Worm (Caenorhabditis elegans) whole organism, late embryonic: ENCODE measurements around the gene C52B9.4.

Experiments
- F13H6.1 ChIP-seq: sonication (generic microtip); optimal IDR thresholded peaks from 2 replicates; lab custom pipeline; 2016; ENCODE audit warnings: missing genetic modification characterization, missing compliant biosample characterization
- K02D7.2 ChIP-seq: sonication (generic microtip); optimal IDR thresholded peaks from 2 replicates; lab custom pipeline; 2017; ENCODE audit warnings: mild to moderate bottlenecking, missing genetic modification characterization, missing compliant biosample characterization
- Y22D7AL.16 ChIP-seq: sonication (generic microtip); optimal IDR thresholded peaks from 2 replicates; lab custom pipeline; 2016; ENCODE audit warnings: missing genetic modification characterization, missing compliant biosample characterization
- ahr-1 ChIP-seq: sonication (generic microtip); optimal IDR thresholded peaks from 2 replicates; lab custom pipeline; 2016; ENCODE audit warnings: missing genetic modification characterization, missing compliant biosample characterization
- ceh-19 ChIP-seq: fragments of 200-800 bp; sonication (Bioruptor generic); optimal IDR thresholded peaks from 2 replicates; lab custom pipeline; 2018; ENCODE audit warnings: mild to moderate bottlenecking, missing genetic modification characterization, missing compliant biosample characterization
- ceh-2 ChIP-seq: sonication (generic microtip); optimal IDR thresholded peaks from 2 replicates; lab custom pipeline; 2016; ENCODE audit warnings: missing genotype, missing genetic modification characterization, missing compliant biosample characterization
- ceh-30 ChIP-seq: fragments of 150-350 bp; optimal IDR thresholded peaks from 2 replicates; lab custom pipeline; 2014; ENCODE audit warnings: missing biosample characterization, missing genetic modification characterization
- ceh-45 ChIP-seq: fragments of 200-800 bp; sonication (Bioruptor generic); IDR thresholded peaks from 2 replicates; pipeline ENCODE4 v1.3.6; 2022; ENCODE audit warnings: missing genetic modification reagents, missing genetic modification characterization, missing compliant biosample characterization
- ceh-48 ChIP-seq: sonication (generic microtip); optimal IDR thresholded peaks from 2 replicates; lab custom pipeline; 2016; ENCODE audit warnings: missing genetic modification characterization, inconsistent platforms, missing compliant biosample characterization
- che-1 ChIP-seq: sonication (generic microtip); optimal IDR thresholded peaks from 2 replicates; lab custom pipeline; 2016; ENCODE audit warnings: mild to moderate bottlenecking, missing genetic modification characterization, missing compliant biosample characterization
- dmd-4 ChIP-seq: sonication (generic microtip); optimal IDR thresholded peaks from 2 replicates; lab custom pipeline; 2016; ENCODE audit warnings: borderline replicate concordance, missing genetic modification characterization, missing compliant biosample characterization
- dve-1 ChIP-seq: sonication (generic microtip); optimal IDR thresholded peaks from 2 replicates; lab custom pipeline; 2017; ENCODE audit warnings: antibody characterized with exemption, mild to moderate bottlenecking, missing genetic modification characterization, missing compliant biosample characterization
- elt-4 ChIP-seq: sonication (generic microtip); optimal IDR thresholded peaks from 2 replicates; lab custom pipeline; 2016; ENCODE audit warnings: missing genetic modification characterization, missing compliant biosample characterization
- ets-4 ChIP-seq: sonication (generic microtip); optimal IDR thresholded peaks from 2 replicates; lab custom pipeline; 2016; ENCODE audit warnings: missing genetic modification characterization, missing compliant biosample characterization
- eyg-1 ChIP-seq: sonication (generic microtip); optimal IDR thresholded peaks from 2 replicates; lab custom pipeline; 2016; ENCODE audit warnings: missing genotype, missing genetic modification characterization, missing compliant biosample characterization
- hlh-13 ChIP-seq: fragments of 200-800 bp; sonication (Bioruptor generic); optimal IDR thresholded peaks from 2 replicates; lab custom pipeline; 2018; ENCODE audit warnings: mild to moderate bottlenecking, missing genetic modification characterization, missing compliant biosample characterization
- hlh-15 ChIP-seq: sonication (generic microtip); optimal IDR thresholded peaks from 2 replicates; lab custom pipeline; 2016; ENCODE audit warnings: missing genetic modification characterization, missing compliant biosample characterization
- hlh-30 ChIP-seq: sonication (generic microtip); optimal IDR thresholded peaks from 2 replicates; lab custom pipeline; 2017; ENCODE audit warnings: antibody characterized with exemption, missing genetic modification characterization, missing compliant biosample characterization; ENCODE audit not compliant: insufficient read depth
- hlh-8 ChIP-seq: sonication (generic microtip); optimal IDR thresholded peaks from 2 replicates; lab custom pipeline; 2016; ENCODE audit warnings: missing genotype, missing genetic modification characterization, missing compliant biosample characterization
- lim-6 ChIP-seq: sonication (generic microtip); optimal IDR thresholded peaks from 2 replicates; lab custom pipeline; 2016; ENCODE audit warnings: missing genetic modification characterization, missing compliant biosample characterization
- lin-11 ChIP-seq: fragments of 200-800 bp; sonication (Bioruptor generic); optimal IDR thresholded peaks from 2 replicates; lab custom pipeline; 2018; ENCODE audit warnings: mild to moderate bottlenecking, missing genetic modification characterization, missing compliant biosample characterization
- madf-2 ChIP-seq: sonication (generic microtip); optimal IDR thresholded peaks from 2 replicates; lab custom pipeline; 2017; ENCODE audit warnings: missing genetic modification characterization, missing compliant biosample characterization
- nhr-11 ChIP-seq: fragments of 150-350 bp; optimal IDR thresholded peaks from 2 replicates; lab custom pipeline; 2014; ENCODE audit warnings: missing biosample characterization, missing genetic modification characterization
- nhr-232 ChIP-seq: sonication (generic microtip); optimal IDR thresholded peaks from 2 replicates; lab custom pipeline; 2016; ENCODE audit warnings: missing genetic modification characterization, missing compliant biosample characterization
- npax-4 ChIP-seq: sonication (generic microtip); optimal IDR thresholded peaks from 2 replicates; lab custom pipeline; 2016; ENCODE audit warnings: missing genetic modification characterization, missing compliant biosample characterization
- odd-2 ChIP-seq: sonication (generic microtip); optimal IDR thresholded peaks from 2 replicates; lab custom pipeline; 2017; ENCODE audit warnings: antibody characterized with exemption, mild to moderate bottlenecking, missing genetic modification characterization, missing compliant biosample characterization
- pag-3 ChIP-seq: sonication (generic microtip); optimal IDR thresholded peaks from 2 replicates; lab custom pipeline; 2016; ENCODE audit warnings: missing compliant biosample characterization, missing genetic modification characterization, borderline replicate concordance
- pat-9 ChIP-seq: fragments of 200-800 bp; sonication (Bioruptor generic); optimal IDR thresholded peaks from 2 replicates; lab custom pipeline; 2018; ENCODE audit warnings: mild to moderate bottlenecking, missing genetic modification characterization, moderate library complexity, missing compliant biosample characterization
- pha-4 ChIP-seq: fragments of 150-350 bp; optimal IDR thresholded peaks from 2 replicates; lab custom pipeline; 2018; ENCODE audit warnings: missing biosample characterization, missing genetic modification reagents, missing genetic modification characterization
- pros-1 ChIP-seq: fragments of 150-350 bp; optimal IDR thresholded peaks from 2 replicates; lab custom pipeline; 2014; ENCODE audit warnings: missing biosample characterization, missing genetic modification reagents, missing genetic modification characterization
- sdc-2 ChIP-seq: sonication (generic microtip); optimal IDR thresholded peaks from 2 replicates; lab custom pipeline; 2016; ENCODE audit warnings: missing genotype, missing genetic modification characterization, missing compliant biosample characterization
- sox-2 ChIP-seq: fragments of 200-800 bp; sonication (Bioruptor generic); IDR thresholded peaks from 2 replicates; pipeline ENCODE4 v1.3.6; 2022; ENCODE audit warnings: missing genetic modification reagents, missing genetic modification characterization, missing compliant biosample characterization
- sox-4 ChIP-seq: sonication (generic microtip); optimal IDR thresholded peaks from 2 replicates; lab custom pipeline; 2017; ENCODE audit warnings: mild to moderate bottlenecking, missing genetic modification characterization, inconsistent platforms, missing compliant biosample characterization
- syd-9 ChIP-seq: sonication (generic microtip); optimal IDR thresholded peaks from 2 replicates; lab custom pipeline; 2016; ENCODE audit warnings: mild to moderate bottlenecking, missing genetic modification characterization, moderate library complexity, missing compliant biosample characterization
- ttx-3 ChIP-seq: sonication (generic microtip); optimal IDR thresholded peaks from 2 replicates; lab custom pipeline; 2016; ENCODE audit warnings: missing genetic modification reagents, missing genetic modification characterization, missing compliant biosample characterization
- unc-42 ChIP-seq: sonication (generic microtip); optimal IDR thresholded peaks from 2 replicates; lab custom pipeline; 2016; ENCODE audit warnings: missing genotype, missing genetic modification characterization, missing compliant biosample characterization
- unc-55 ChIP-seq: sonication (generic microtip); optimal IDR thresholded peaks from 2 replicates; lab custom pipeline; 2017; ENCODE audit warnings: missing biosample characterization, missing genetic modification reagents, missing genetic modification characterization
- unc-86 ChIP-seq: sonication (generic microtip); optimal IDR thresholded peaks from 2 replicates; lab custom pipeline; 2016; ENCODE audit warnings: missing genetic modification characterization, missing compliant biosample characterization
- zip-5 ChIP-seq: sonication (generic microtip); optimal IDR thresholded peaks from 2 replicates; lab custom pipeline; 2016; ENCODE audit warnings: missing genetic modification characterization, missing compliant biosample characterization
- ztf-16 ChIP-seq: sonication (generic microtip); optimal IDR thresholded peaks from 2 replicates; lab custom pipeline; 2017; ENCODE audit warnings: missing genetic modification characterization, missing compliant biosample characterization

The C52B9.4 gene

DNA sequence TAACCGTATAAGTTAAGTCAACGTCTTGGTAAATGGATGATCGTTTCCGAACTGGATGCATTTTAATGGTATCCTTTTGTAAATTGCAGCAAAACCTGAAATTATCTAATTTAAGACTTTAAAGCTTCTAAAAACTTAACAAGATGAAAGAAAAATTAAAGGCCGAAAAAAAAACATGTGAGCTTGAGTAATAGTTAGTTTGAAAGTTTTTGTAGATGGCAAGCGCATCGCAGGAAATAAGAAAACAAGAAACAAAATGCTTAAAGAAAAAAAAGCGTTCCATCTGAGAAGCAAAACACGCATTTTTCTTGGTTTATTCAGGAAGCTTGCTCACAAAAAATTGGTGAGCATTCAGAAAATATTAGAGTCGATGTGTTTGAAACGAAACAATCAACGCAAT is 24.7 kb upstream of the C52B9.4 start, which contains the start of gene rab-37:
TSS of gene rab-37 (minus strand) at position 101 of the 400 bp plus-strand sequence.
- no peak for TF ChIP-seq dmd-4
- no peak for TF ChIP-seq lin-11 (tag; lab: Kevin White, UChicago)
- TF ChIP-seq lim-6 (tag; lab: Kevin White, UChicago): no peak
- no peak for TF ChIP-seq Y22D7AL.16
- no peak for TF ChIP-seq sox-4
- TF ChIP-seq, all 69 proteins: peak for 0

DNA sequence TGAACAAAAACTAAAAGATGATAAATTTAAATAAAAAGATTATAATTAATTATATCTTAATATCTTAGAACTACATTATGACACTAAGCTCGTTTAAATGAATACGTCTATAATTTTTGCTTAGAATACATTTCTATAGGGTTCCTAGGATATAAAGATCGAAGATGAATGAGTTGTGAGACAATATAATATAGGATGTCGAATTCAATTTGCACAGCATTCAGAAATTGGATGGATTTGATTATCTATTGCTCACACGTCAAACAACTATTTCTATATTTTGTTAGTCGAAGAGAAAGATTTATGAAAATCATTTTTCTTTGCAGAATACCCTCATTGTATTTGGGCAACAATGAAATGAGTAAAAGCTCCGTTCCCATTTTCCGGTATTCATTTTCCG is 21.5 kb upstream of the C52B9.4 start:
- TF ChIP-seq ahr-1 (tag; lab: Kevin White, UChicago) (no peak), pha-4 (tag; lab: Kevin White, UChicago) (no peak), hlh-15 (tag; lab: Kevin White, UChicago) (no peak), ceh-30 (no peak), ceh-45 (GFP tag; lab: Robert Waterston, UW) (no peak), npax-4 (tag; lab: Kevin White, UChicago) (no peak), madf-2 (tag; lab: Kevin White, UChicago) (no peak), unc-42 (peak; percentile 59)

DNA sequence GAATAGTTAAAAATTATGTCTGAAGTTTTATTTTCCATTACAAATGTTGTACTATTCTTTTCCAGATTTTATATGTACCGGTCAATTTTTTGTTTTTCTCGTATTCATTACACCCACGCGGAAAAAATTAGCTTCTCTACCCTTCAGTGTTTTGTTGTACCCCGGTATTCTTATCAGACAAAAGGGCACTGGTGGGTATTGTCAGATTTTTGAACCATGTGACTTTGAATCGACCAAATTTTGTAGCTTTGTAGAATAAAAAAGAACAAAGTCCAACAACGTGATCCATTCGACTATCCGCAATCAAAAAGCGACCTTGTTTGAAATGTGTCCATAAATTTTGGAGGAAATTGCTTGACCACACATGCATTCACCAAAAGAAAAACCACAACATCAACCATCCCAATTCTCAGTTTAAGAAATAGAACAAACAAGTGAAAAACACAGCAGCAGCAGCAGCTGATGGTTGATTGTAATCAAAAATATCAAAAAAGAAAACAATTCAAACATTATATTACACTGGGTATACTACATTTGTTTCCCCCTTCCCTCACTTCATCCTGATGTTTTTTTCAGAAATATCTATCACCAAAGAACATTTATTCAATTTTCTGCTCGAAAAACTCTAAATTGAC is 15.8 kb upstream of the C52B9.4 start:
- no peak for TF ChIP-seq lin-11 (tag; lab: Kevin White, UChicago)
- no peak for TF ChIP-seq zip-5 (tag; lab: Kevin White, UChicago)
- no peak for TF ChIP-seq hlh-13 (GFP tag; lab: Kevin White, UChicago)
- TF ChIP-seq K02D7.2: no peak
- no peak for TF ChIP-seq odd-2 (tag; lab: Kevin White, UChicago)
- TF ChIP-seq hlh-8 (tag; lab: Kevin White, UChicago): no peak
- TF ChIP-seq che-1 (tag; lab: Kevin White, UChicago): no peak
- no peak for TF ChIP-seq ceh-2 (tag; lab: Kevin White, UChicago)
- TF ChIP-seq npax-4 (tag; lab: Kevin White, UChicago): no peak
- TF ChIP-seq ceh-19 (GFP tag; lab: Kevin White, UChicago): no peak
- no peak for TF ChIP-seq ttx-3
- no peak for TF ChIP-seq elt-4
- TF ChIP-seq unc-86: no peak
- TF ChIP-seq F13H6.1 (tag; lab: Kevin White, UChicago): no peak
- TF ChIP-seq nhr-11 (tag; lab: Kevin White, UChicago): no peak
- no peak for TF ChIP-seq ets-4 (tag; lab: Kevin White, UChicago)

DNA sequence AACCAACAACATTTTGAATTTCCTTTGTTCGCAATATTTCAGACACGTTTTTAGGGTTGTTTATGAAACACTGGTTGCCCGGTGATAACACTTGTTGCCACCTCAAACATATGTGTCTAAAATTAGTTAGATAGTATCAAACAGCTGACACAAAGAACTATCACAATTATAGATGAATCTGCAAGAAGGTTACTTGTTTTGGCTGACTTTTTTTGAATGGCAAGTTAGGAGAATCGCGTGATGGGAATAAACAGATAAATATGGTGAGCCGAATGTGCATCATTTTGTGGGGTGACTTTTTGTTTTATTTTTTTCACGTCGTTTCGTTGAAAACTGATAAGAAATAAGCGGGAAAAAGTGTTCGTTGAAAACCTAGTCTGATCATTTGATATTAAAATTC is 15.3 kb upstream of the C52B9.4 start:
- TF ChIP-seq syd-9 (tag; lab: Kevin White, UChicago): no peak
- no peak for TF ChIP-seq hlh-30 (tag; lab: Kevin White, UChicago)
- no peak for TF ChIP-seq sox-4
- no peak for TF ChIP-seq eyg-1
- TF ChIP-seq Y22D7AL.16: no peak
- no peak for TF ChIP-seq pag-3
- TF ChIP-seq pat-9 (tag; lab: Kevin White, UChicago): no peak
- no peak for TF ChIP-seq unc-42
- no peak for TF ChIP-seq pros-1 (tag; lab: Kevin White, UChicago)
- no peak for TF ChIP-seq odd-2 (tag; lab: Kevin White, UChicago)
- TF ChIP-seq ceh-48 (tag; lab: Kevin White, UChicago): no peak
- TF ChIP-seq elt-4: no peak
- TF ChIP-seq nhr-232 (tag; lab: Kevin White, UChicago): no peak
- TF ChIP-seq lin-11 (tag; lab: Kevin White, UChicago): no peak

DNA sequence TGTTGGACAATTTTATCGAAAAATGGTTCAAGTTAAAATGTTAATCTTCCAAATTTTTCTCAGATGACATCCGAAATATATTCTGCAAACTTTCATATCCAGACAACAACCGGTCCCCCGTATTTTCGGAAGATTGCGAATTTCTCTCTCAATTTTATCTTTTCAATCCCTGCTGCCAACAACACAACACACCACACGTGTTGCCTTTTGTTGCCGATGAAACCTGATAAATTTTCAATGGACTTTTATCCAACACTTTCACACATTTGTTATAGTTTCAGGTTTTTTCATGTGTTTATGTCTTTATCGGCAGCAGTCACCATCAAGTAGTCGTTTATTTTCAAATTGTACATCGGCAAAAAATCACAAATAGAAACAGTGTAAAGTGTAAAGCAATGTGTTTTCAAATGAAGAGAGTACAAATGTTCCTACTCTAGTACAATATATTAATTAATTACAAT is 14.2 kb upstream of the C52B9.4 start:
- TF ChIP-seq dve-1 (tag; lab: Kevin White, UChicago): no peak
- no peak for TF ChIP-seq sox-2
- TF ChIP-seq elt-4: no peak
- TF ChIP-seq Y22D7AL.16: no peak
- no peak for TF ChIP-seq unc-55 (GFP tag; lab: Kevin White, UChicago)
- no peak for TF ChIP-seq pag-3
- no peak for TF ChIP-seq syd-9 (tag; lab: Kevin White, UChicago)
- no peak for TF ChIP-seq nhr-232 (tag; lab: Kevin White, UChicago)
- no peak for TF ChIP-seq ceh-19 (GFP tag; lab: Kevin White, UChicago)
- TF ChIP-seq ztf-16: no peak
- TF ChIP-seq ceh-30: no peak
- TF ChIP-seq sdc-2 (tag; lab: Kevin White, UChicago): no peak
- TF ChIP-seq hlh-15 (tag; lab: Kevin White, UChicago): no peak
- TF ChIP-seq pat-9 (tag; lab: Kevin White, UChicago): no peak
- TF ChIP-seq npax-4 (tag; lab: Kevin White, UChicago): no peak
- TF ChIP-seq unc-86: no peak
